Worm (Caenorhabditis elegans) whole organism, mixed stage, embryonic: ENCODE measurements around the gene tebp-1.

Experiments used
- M03D4.4 ChIP-seq: sonication (generic microtip); optimal IDR thresholded peaks from 2 replicates; lab custom pipeline; 2017; ENCODE audit warnings: mild to moderate bottlenecking, missing genetic modification characterization, missing compliant biosample characterization
- blmp-1 ChIP-seq: fragments of 150-350 bp; optimal IDR thresholded peaks from 2 replicates; lab custom pipeline; 2014; ENCODE audit warnings: missing biosample characterization, missing genetic modification characterization
- ceh-43 ChIP-seq: fragments of 200-800 bp; sonication (Bioruptor generic); optimal IDR thresholded peaks from 2 replicates; lab custom pipeline; 2018; ENCODE audit warnings: mild to moderate bottlenecking, missing genetic modification characterization, moderate library complexity, missing compliant biosample characterization
- ces-1 ChIP-seq: fragments of 150-350 bp; optimal IDR thresholded peaks from 2 replicates; lab custom pipeline; 2014; ENCODE audit warnings: missing biosample characterization, missing genetic modification reagents, missing genetic modification characterization
- drap-1 ChIP-seq: fragments of 200-800 bp; sonication (Bioruptor generic); optimal IDR thresholded peaks from 3 replicates; lab custom pipeline; 2018; ENCODE audit warnings: mild to moderate bottlenecking, missing genetic modification characterization, missing compliant biosample characterization
- elt-1 ChIP-seq: sonication (generic microtip); optimal IDR thresholded peaks from 2 replicates; lab custom pipeline; 2017; ENCODE audit warnings: missing genetic modification characterization, mild to moderate bottlenecking, missing compliant biosample characterization, antibody characterized with exemption, moderate library complexity, borderline replicate concordance; ENCODE audit not compliant: insufficient read depth
- ham-2 ChIP-seq: fragments of 200-800 bp; sonication (Bioruptor generic); optimal IDR thresholded peaks from 2 replicates; lab custom pipeline; 2018; ENCODE audit warnings: mild to moderate bottlenecking, missing genetic modification characterization, missing compliant biosample characterization
- hlh-1 ChIP-seq: fragments of 150-350 bp; optimal IDR thresholded peaks from 2 replicates; lab custom pipeline; 2014; ENCODE audit warnings: missing biosample characterization, missing genetic modification reagents, missing genetic modification characterization
- mab-5 ChIP-seq: fragments of 150-350 bp; optimal IDR thresholded peaks from 2 replicates; lab custom pipeline; 2014; ENCODE audit warnings: missing biosample characterization, missing genetic modification characterization
- mls-2 ChIP-seq: sonication (generic microtip); optimal IDR thresholded peaks from 2 replicates; lab custom pipeline; 2016; ENCODE audit warnings: mild to moderate bottlenecking, missing genetic modification characterization, moderate library complexity, missing compliant biosample characterization
- nhr-12 ChIP-seq: fragments of 150-350 bp; optimal IDR thresholded peaks from 2 replicates; lab custom pipeline; 2014; ENCODE audit warnings: missing biosample characterization, missing genetic modification characterization
- nhr-2 ChIP-seq: fragments of 150-350 bp; optimal IDR thresholded peaks from 2 replicates; lab custom pipeline; 2014; ENCODE audit warnings: missing biosample characterization, missing genetic modification characterization
- nhr-76 ChIP-seq: sonication (generic microtip); optimal IDR thresholded peaks from 2 replicates; lab custom pipeline; 2017; ENCODE audit warnings: missing biosample characterization, missing genetic modification characterization
- pha-4 ChIP-seq: fragments of 150-350 bp; optimal IDR thresholded peaks from 2 replicates; lab custom pipeline; 2018; ENCODE audit warnings: missing biosample characterization, missing genetic modification reagents, missing genetic modification characterization
- tbx-8 ChIP-seq: fragments of 200-800 bp; sonication (Bioruptor generic); optimal IDR thresholded peaks from 2 replicates; lab custom pipeline; 2018; ENCODE audit warnings: mild to moderate bottlenecking, missing genetic modification characterization, moderate library complexity, missing compliant biosample characterization
- unc-120 ChIP-seq: sonication (generic microtip); optimal IDR thresholded peaks from 2 replicates; lab custom pipeline; 2017; ENCODE audit warnings: missing genetic modification characterization, missing compliant biosample characterization; ENCODE audit not compliant: poor library complexity, severe bottlenecking
- unc-39 ChIP-seq: fragments of 150-350 bp; optimal IDR thresholded peaks from 2 replicates; lab custom pipeline; 2014; ENCODE audit warnings: missing biosample characterization, missing genetic modification characterization
- zip-8 ChIP-seq: fragments of 150-350 bp; optimal IDR thresholded peaks from 2 replicates; lab custom pipeline; 2014; ENCODE audit warnings: missing biosample characterization, missing genetic modification characterization
- ztf-11 ChIP-seq: fragments of 150-350 bp; optimal IDR thresholded peaks from 2 replicates; lab custom pipeline; 2014; ENCODE audit warnings: missing biosample characterization, missing genetic modification characterization

tebp-1 gene

ce11 chrII:14413035-14413525, 51.3 kb downstream of the tebp-1 start, which contains the start of gene exl-1:
TSS of gene exl-1 (minus strand) at chrII:14413475.
- TF ChIP-seq drap-1 (GFP tag; lab: Kevin White, UChicago) (no peak), ceh-43 (GFP tag; lab: Kevin White, UChicago) (no peak), nhr-12 (tag; lab: Kevin White, UChicago) (no peak), ces-1 (GFP tag; lab: Kevin White, UChicago) (no peak)

ce11 chrII:14413709-14414108, 51.9 kb downstream of the tebp-1 start:
- TF ChIP-seq hlh-1 (tag; lab: Kevin White, UChicago) = no peak
- no peak for TF ChIP-seq drap-1 (GFP tag; lab: Kevin White, UChicago)
- TF ChIP-seq ztf-11 (tag; lab: Kevin White, UChicago) = no peak
- no peak for TF ChIP-seq mab-5
- TF ChIP-seq nhr-76 = no peak
- no peak for TF ChIP-seq nhr-12 (tag; lab: Kevin White, UChicago)
- no peak for TF ChIP-seq ham-2 (GFP tag; lab: Kevin White, UChicago)
- TF ChIP-seq zip-8 (tag; lab: Kevin White, UChicago) = no peak
- TF ChIP-seq blmp-1 (tag; lab: Kevin White, UChicago) = no peak
- no peak for TF ChIP-seq mls-2 (tag; lab: Kevin White, UChicago)
- no peak for TF ChIP-seq elt-1
- TF ChIP-seq unc-39 = no peak
- TF ChIP-seq unc-120 = no peak
- TF ChIP-seq tbx-8 (GFP tag; lab: Kevin White, UChicago) = no peak
- no peak for TF ChIP-seq M03D4.4 (tag; lab: Kevin White, UChicago)
- no peak for TF ChIP-seq nhr-2
- TF ChIP-seq pha-4 = no peak
